Worm (Caenorhabditis elegans): ENCODE data around the gene chil-5.

- TF ChIP-seq pha-4 (GFP tag; IDR thresholded peaks at IDR 0.05) (no peak), pha-4 (tag; optimal IDR thresholded peaks at IDR 0.05) (no peak), ceh-28 (tag; optimal IDR thresholded peaks at IDR 0.05) (no peak), hlh-30 (tag; optimal IDR thresholded peaks at IDR 0.05; ENCODE audit: insufficient read depth) (no peak), lin-13 (GFP tag; optimal IDR thresholded peaks at IDR 0.05) (no peak), zip-11 (GFP tag; IDR thresholded peaks at IDR 0.05) (no peak), aly-2 (tag; optimal IDR thresholded peaks at IDR 0.05) (no peak), ces-1 (GFP tag; optimal IDR thresholded peaks at IDR 0.05) (no peak), nhr-25 (tag; optimal IDR thresholded peaks at IDR 0.05; ENCODE audit: borderline replicate concordance, insufficient read depth) (no peak), tag-97 (GFP tag; IDR thresholded peaks at IDR 0.05) (no peak), nhr-111 (GFP tag; optimal IDR thresholded peaks at IDR 0.05) (no peak), ctbp-1 (GFP tag; IDR thresholded peaks at IDR 0.05) (no peak), ama-1 (optimal IDR thresholded peaks at IDR 0.05) (no peak), nhr-48 (tag; optimal IDR thresholded peaks at IDR 0.05) (no peak), nhr-6 (tag; optimal IDR thresholded peaks at IDR 0.05) (no peak)
These were observed at the start of gene chil-5 for ce11 chrII:9859575-9859974.
